Worm (Caenorhabditis elegans) whole organism, L1 larva: ENCODE data around the gene mob-2.

ENCODE experiments used
- nhr-11 ChIP-seq: fragments of 150-350 bp; optimal IDR thresholded peaks from 2 replicates; lab custom pipeline; 2014; ENCODE audit warnings: missing biosample characterization, missing genetic modification characterization
- nhr-237 ChIP-seq: fragments of 150-350 bp; optimal IDR thresholded peaks from 2 replicates; lab custom pipeline; 2014; ENCODE audit warnings: missing biosample characterization, missing genetic modification characterization
- nhr-28 ChIP-seq: fragments of 150-350 bp; optimal IDR thresholded peaks from 2 replicates; lab custom pipeline; 2014; ENCODE audit warnings: missing biosample characterization, missing genetic modification characterization
- snpc-4 ChIP-seq: fragments of 150-350 bp; optimal IDR thresholded peaks from 2 replicates; lab custom pipeline; 2014; ENCODE audit warnings: missing biosample characterization, missing genetic modification characterization
- sptf-1 ChIP-seq: fragments of 150-350 bp; optimal IDR thresholded peaks from 2 replicates; lab custom pipeline; 2014; ENCODE audit warnings: missing biosample characterization, missing genetic modification characterization
- zag-1 ChIP-seq: fragments of 150-350 bp; optimal IDR thresholded peaks from 2 replicates; lab custom pipeline; 2014; ENCODE audit warnings: missing biosample characterization, missing genetic modification characterization
- ztf-11 ChIP-seq, 2 experiments: sonication (generic microtip); optimal IDR thresholded peaks; 2 replicates each; lab custom pipeline; 2016 to 2017; ENCODE audit warnings: missing genetic modification characterization in 2 of 2, missing biosample characterization in 1 of 2, missing compliant biosample characterization in 1 of 2

- no peak for TF ChIP-seq nhr-237 (tag; lab: Kevin White, UChicago)
- TF ChIP-seq nhr-28 (tag; lab: Kevin White, UChicago): no peak
- TF ChIP-seq zag-1: no peak
- TF ChIP-seq snpc-4 (tag; lab: Kevin White, UChicago): no peak
- no peak for TF ChIP-seq ztf-11 (tag; optimal IDR thresholded peaks at IDR 0.05; lab: Kevin White, UChicago)
- TF ChIP-seq nhr-11 (tag; lab: Kevin White, UChicago): no peak
- no peak for TF ChIP-seq sptf-1
These were observed 59.9 kb downstream of the mob-2 start for ce11 chrX:13110004-13110403.
